Worm (Caenorhabditis elegans): ENCODE data around the gene hpx-2.

DNA sequence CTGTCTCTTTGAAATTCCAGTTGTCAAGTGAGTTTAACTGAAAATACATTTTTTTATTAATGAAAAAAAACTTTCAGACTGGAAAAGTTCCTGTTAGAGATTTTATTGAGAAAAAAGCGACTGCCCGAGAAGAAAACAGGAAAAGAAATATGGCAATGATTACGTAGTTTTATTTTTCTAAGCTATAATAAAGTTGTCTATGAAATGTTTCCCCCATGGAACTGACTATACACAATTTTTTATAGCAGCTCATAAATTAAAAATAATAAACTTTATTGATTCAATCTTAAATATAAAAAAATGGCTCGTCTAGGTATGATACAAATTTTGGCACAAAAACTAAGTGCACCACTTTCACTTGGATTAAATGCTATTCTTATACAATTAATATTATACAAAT is 52.2 kb downstream of the hpx-2 start, which contains the start of gene C06B3.1:
- TF ChIP-seq ztf-11 (tag; optimal IDR thresholded peaks at IDR 0.05) (no peak), nfya-1 (tag; optimal IDR thresholded peaks at IDR 0.05; ENCODE audit: insufficient read depth) (no peak), jun-1 (tag; optimal IDR thresholded peaks at IDR 0.05) (no peak), ama-1 (optimal IDR thresholded peaks at IDR 0.05) (no peak), nhr-11 (tag; optimal IDR thresholded peaks at IDR 0.05) (no peak), unc-39 (tag; optimal IDR thresholded peaks at IDR 0.05) (no peak), nhr-237 (tag; optimal IDR thresholded peaks at IDR 0.05) (no peak)

Data from whole organism, L3 larva.